Worm (Caenorhabditis elegans) whole organism, late embryonic: ENCODE measurements around the gene Y50D4B.2.
A peak's percentile ranks its signal among the peaks of the same experiment; 100 is the strongest.

Source experiments
- C08G9.2 ChIP-seq: sonication (generic microtip); optimal IDR thresholded peaks from 2 replicates; lab custom pipeline; 2016; ENCODE audit warnings: mild to moderate bottlenecking, missing genetic modification characterization, moderate library complexity, missing compliant biosample characterization
- C38D4.7 ChIP-seq: fragments of 200-800 bp; sonication (Bioruptor generic); optimal IDR thresholded peaks from 2 replicates; lab custom pipeline; 2018; ENCODE audit warnings: mild to moderate bottlenecking, missing genetic modification characterization, moderate library complexity, missing compliant biosample characterization
- K02D7.2 ChIP-seq: sonication (generic microtip); optimal IDR thresholded peaks from 2 replicates; lab custom pipeline; 2017; ENCODE audit warnings: mild to moderate bottlenecking, missing genetic modification characterization, missing compliant biosample characterization
- Y22D7AL.16 ChIP-seq: sonication (generic microtip); optimal IDR thresholded peaks from 2 replicates; lab custom pipeline; 2016; ENCODE audit warnings: missing genetic modification characterization, missing compliant biosample characterization
- ceh-19 ChIP-seq: fragments of 200-800 bp; sonication (Bioruptor generic); optimal IDR thresholded peaks from 2 replicates; lab custom pipeline; 2018; ENCODE audit warnings: mild to moderate bottlenecking, missing genetic modification characterization, missing compliant biosample characterization
- ceh-22 ChIP-seq: sonication (generic microtip); optimal IDR thresholded peaks from 2 replicates; lab custom pipeline; 2017; ENCODE audit warnings: missing biosample characterization, missing genetic modification characterization
- ceh-24 ChIP-seq: sonication (generic microtip); optimal IDR thresholded peaks from 2 replicates; lab custom pipeline; 2016; ENCODE audit warnings: mild to moderate bottlenecking, missing genetic modification characterization, missing compliant biosample characterization
- ceh-30 ChIP-seq: fragments of 150-350 bp; optimal IDR thresholded peaks from 2 replicates; lab custom pipeline; 2014; ENCODE audit warnings: missing biosample characterization, missing genetic modification characterization
- ceh-9 ChIP-seq: sonication (generic microtip); optimal IDR thresholded peaks from 2 replicates; lab custom pipeline; 2016; ENCODE audit warnings: mild to moderate bottlenecking, missing genetic modification characterization, inconsistent platforms, missing compliant biosample characterization
- dmd-4 ChIP-seq: sonication (generic microtip); optimal IDR thresholded peaks from 2 replicates; lab custom pipeline; 2016; ENCODE audit warnings: borderline replicate concordance, missing genetic modification characterization, missing compliant biosample characterization
- dve-1 ChIP-seq: sonication (generic microtip); optimal IDR thresholded peaks from 2 replicates; lab custom pipeline; 2017; ENCODE audit warnings: antibody characterized with exemption, mild to moderate bottlenecking, missing genetic modification characterization, missing compliant biosample characterization
- elt-2 ChIP-seq: sonication (generic microtip); optimal IDR thresholded peaks from 2 replicates; lab custom pipeline; 2016; ENCODE audit warnings: missing genetic modification reagents, missing genetic modification characterization, missing compliant biosample characterization
- elt-4 ChIP-seq: sonication (generic microtip); optimal IDR thresholded peaks from 2 replicates; lab custom pipeline; 2016; ENCODE audit warnings: missing genetic modification characterization, missing compliant biosample characterization
- ets-4 ChIP-seq: sonication (generic microtip); optimal IDR thresholded peaks from 2 replicates; lab custom pipeline; 2016; ENCODE audit warnings: missing genetic modification characterization, missing compliant biosample characterization
- fax-1 ChIP-seq: sonication (generic microtip); optimal IDR thresholded peaks from 2 replicates; lab custom pipeline; 2016; ENCODE audit warnings: missing genotype, missing genetic modification characterization, missing compliant biosample characterization
- fkh-10 ChIP-seq: fragments of 150-350 bp; optimal IDR thresholded peaks from 2 replicates; lab custom pipeline; 2014; ENCODE audit warnings: missing biosample characterization, missing genetic modification reagents, missing genetic modification characterization
- fkh-6 ChIP-seq: sonication (generic microtip); optimal IDR thresholded peaks from 2 replicates; lab custom pipeline; 2016; ENCODE audit warnings: missing genetic modification characterization, missing compliant biosample characterization
- hlh-15 ChIP-seq: sonication (generic microtip); optimal IDR thresholded peaks from 2 replicates; lab custom pipeline; 2016; ENCODE audit warnings: missing genetic modification characterization, missing compliant biosample characterization
- hlh-8 ChIP-seq: sonication (generic microtip); optimal IDR thresholded peaks from 2 replicates; lab custom pipeline; 2016; ENCODE audit warnings: missing genotype, missing genetic modification characterization, missing compliant biosample characterization
- lim-6 ChIP-seq: sonication (generic microtip); optimal IDR thresholded peaks from 2 replicates; lab custom pipeline; 2016; ENCODE audit warnings: missing genetic modification characterization, missing compliant biosample characterization
- lin-11 ChIP-seq: fragments of 200-800 bp; sonication (Bioruptor generic); optimal IDR thresholded peaks from 2 replicates; lab custom pipeline; 2018; ENCODE audit warnings: mild to moderate bottlenecking, missing genetic modification characterization, missing compliant biosample characterization
- madf-2 ChIP-seq: sonication (generic microtip); optimal IDR thresholded peaks from 2 replicates; lab custom pipeline; 2017; ENCODE audit warnings: missing genetic modification characterization, missing compliant biosample characterization
- nfya-1 ChIP-seq: sonication (generic microtip); optimal IDR thresholded peaks from 2 replicates; lab custom pipeline; 2017; ENCODE audit warnings: missing genetic modification characterization, mild to moderate bottlenecking, missing compliant biosample characterization, antibody characterized with exemption, moderate library complexity
- nhr-11 ChIP-seq: fragments of 150-350 bp; optimal IDR thresholded peaks from 2 replicates; lab custom pipeline; 2014; ENCODE audit warnings: missing biosample characterization, missing genetic modification characterization
- npax-4 ChIP-seq: sonication (generic microtip); optimal IDR thresholded peaks from 2 replicates; lab custom pipeline; 2016; ENCODE audit warnings: missing genetic modification characterization, missing compliant biosample characterization
- pag-3 ChIP-seq: sonication (generic microtip); optimal IDR thresholded peaks from 2 replicates; lab custom pipeline; 2016; ENCODE audit warnings: missing compliant biosample characterization, missing genetic modification characterization, borderline replicate concordance
- pat-9 ChIP-seq: fragments of 200-800 bp; sonication (Bioruptor generic); optimal IDR thresholded peaks from 2 replicates; lab custom pipeline; 2018; ENCODE audit warnings: mild to moderate bottlenecking, missing genetic modification characterization, moderate library complexity, missing compliant biosample characterization
- pax-1 ChIP-seq: fragments of 150-350 bp; optimal IDR thresholded peaks from 2 replicates; lab custom pipeline; 2014; ENCODE audit warnings: missing biosample characterization, missing genetic modification characterization
- pha-2 ChIP-seq: sonication (generic microtip); optimal IDR thresholded peaks from 2 replicates; lab custom pipeline; 2017; ENCODE audit warnings: mild to moderate bottlenecking, missing genetic modification characterization, missing compliant biosample characterization
- pqm-1 ChIP-seq: sonication (generic microtip); optimal IDR thresholded peaks from 2 replicates; lab custom pipeline; 2016; ENCODE audit warnings: missing genetic modification characterization, missing compliant biosample characterization
- pros-1 ChIP-seq: fragments of 150-350 bp; optimal IDR thresholded peaks from 2 replicates; lab custom pipeline; 2014; ENCODE audit warnings: missing biosample characterization, missing genetic modification reagents, missing genetic modification characterization
- rnt-1 ChIP-seq: sonication (generic microtip); optimal IDR thresholded peaks from 2 replicates; lab custom pipeline; 2016; ENCODE audit warnings: missing genetic modification characterization, missing compliant biosample characterization
- sox-4 ChIP-seq: sonication (generic microtip); optimal IDR thresholded peaks from 2 replicates; lab custom pipeline; 2017; ENCODE audit warnings: mild to moderate bottlenecking, missing genetic modification characterization, inconsistent platforms, missing compliant biosample characterization
- tbx-2 ChIP-seq: sonication (generic microtip); optimal IDR thresholded peaks from 2 replicates; lab custom pipeline; 2016; ENCODE audit warnings: missing genetic modification characterization, missing compliant biosample characterization
- ttx-3 ChIP-seq: sonication (generic microtip); optimal IDR thresholded peaks from 2 replicates; lab custom pipeline; 2016; ENCODE audit warnings: missing genetic modification reagents, missing genetic modification characterization, missing compliant biosample characterization
- unc-55 ChIP-seq: sonication (generic microtip); optimal IDR thresholded peaks from 2 replicates; lab custom pipeline; 2017; ENCODE audit warnings: missing biosample characterization, missing genetic modification reagents, missing genetic modification characterization
- unc-86 ChIP-seq: sonication (generic microtip); optimal IDR thresholded peaks from 2 replicates; lab custom pipeline; 2016; ENCODE audit warnings: missing genetic modification characterization, missing compliant biosample characterization
- zip-5 ChIP-seq: sonication (generic microtip); optimal IDR thresholded peaks from 2 replicates; lab custom pipeline; 2016; ENCODE audit warnings: missing genetic modification characterization, missing compliant biosample characterization
- ztf-16 ChIP-seq: sonication (generic microtip); optimal IDR thresholded peaks from 2 replicates; lab custom pipeline; 2017; ENCODE audit warnings: missing genetic modification characterization, missing compliant biosample characterization

Gene Y50D4B.2

ce11 chrV:1151324-1151742, 51.0 kb downstream of the Y50D4B.2 start (continued):
- no peak for TF ChIP-seq elt-4 (tag; lab: Kevin White, UChicago)
- no peak for TF ChIP-seq ceh-24 (tag; lab: Kevin White, UChicago)
- peak; percentile 12 for TF ChIP-seq Y22D7AL.16 (tag; lab: Kevin White, UChicago)
- TF ChIP-seq hlh-15: no peak
- peak; percentile 82 for TF ChIP-seq lim-6 (tag; lab: Kevin White, UChicago)
- peak; percentile 64 for TF ChIP-seq pha-2 (tag; lab: Kevin White, UChicago)
- no peak for TF ChIP-seq nhr-11 (tag; lab: Kevin White, UChicago)
- TF ChIP-seq C08G9.2 (tag; lab: Kevin White, UChicago): peak; percentile 59
- peak; percentile 77 for TF ChIP-seq elt-2 (tag; lab: Kevin White, UChicago)
- TF ChIP-seq ceh-9: no peak
- TF ChIP-seq ceh-22 (tag; lab: Kevin White, UChicago): peak; percentile 15
- peak; percentile 99 for TF ChIP-seq rnt-1 (tag; lab: Kevin White, UChicago)
- no peak for TF ChIP-seq npax-4
- TF ChIP-seq madf-2: peak; percentile 29
- TF ChIP-seq pax-1 (tag; lab: Kevin White, UChicago): peak; percentile 1
- TF ChIP-seq pros-1 (tag; lab: Kevin White, UChicago): peak; percentile 94
- peak; percentile 4 for TF ChIP-seq lin-11 (tag; lab: Kevin White, UChicago)
- no peak for TF ChIP-seq fkh-10 (GFP tag; lab: Kevin White, UChicago)
- peak; percentile 99 for TF ChIP-seq tbx-2
- peak; percentile 8 for TF ChIP-seq ztf-16 (tag; lab: Kevin White, UChicago)
- peak; percentile 57 for TF ChIP-seq pat-9 (tag; lab: Kevin White, UChicago)
- peak; percentile 92 for TF ChIP-seq dve-1 (tag; lab: Kevin White, UChicago)
- TF ChIP-seq pag-3: peak; percentile 76
- peak; percentile 92 for TF ChIP-seq unc-55 (GFP tag; lab: Kevin White, UChicago)
- peak; percentile 68 for TF ChIP-seq ceh-19 (GFP tag; lab: Kevin White, UChicago)
- TF ChIP-seq ceh-30 (tag; lab: Kevin White, UChicago): peak; percentile 85
- peak; percentile 96 for TF ChIP-seq unc-86
- TF ChIP-seq zip-5: peak; percentile 17
- peak; percentile 50 for TF ChIP-seq ttx-3 (tag; lab: Kevin White, UChicago)

- TF ChIP-seq ets-4 (tag; lab: Kevin White, UChicago) (no peak), pqm-1 (tag; lab: Kevin White, UChicago) (no peak), dmd-4 (no peak), fkh-6 (no peak), fax-1 (tag; lab: Kevin White, UChicago) (no peak), K02D7.2 (tag; lab: Kevin White, UChicago) (no peak), madf-2 (no peak)
Observed at ce11 chrV:1151830-1152229, 51.5 kb downstream of the Y50D4B.2 start.

- no peak for TF ChIP-seq ets-4 (tag; lab: Kevin White, UChicago)
- TF ChIP-seq dve-1 (tag; lab: Kevin White, UChicago): no peak
- no peak for TF ChIP-seq elt-4 (tag; lab: Kevin White, UChicago)
- TF ChIP-seq pqm-1 (tag; lab: Kevin White, UChicago): no peak
- no peak for TF ChIP-seq C38D4.7
- no peak for TF ChIP-seq Y22D7AL.16 (tag; lab: Kevin White, UChicago)
- no peak for TF ChIP-seq sox-4 (tag; lab: Kevin White, UChicago)
- no peak for TF ChIP-seq rnt-1 (tag; lab: Kevin White, UChicago)
- TF ChIP-seq ceh-24 (tag; lab: Kevin White, UChicago): no peak
- TF ChIP-seq C08G9.2 (tag; lab: Kevin White, UChicago): no peak
- TF ChIP-seq nhr-11 (tag; lab: Kevin White, UChicago): no peak
- TF ChIP-seq dmd-4: no peak
- TF ChIP-seq hlh-8: no peak
- no peak for TF ChIP-seq elt-2 (tag; lab: Kevin White, UChicago)
- no peak for TF ChIP-seq ceh-19 (GFP tag; lab: Kevin White, UChicago)
- no peak for TF ChIP-seq hlh-15
- no peak for TF ChIP-seq nfya-1 (tag; lab: Kevin White, UChicago)
- no peak for TF ChIP-seq K02D7.2 (tag; lab: Kevin White, UChicago)
- no peak for TF ChIP-seq pax-1 (tag; lab: Kevin White, UChicago)
Observed at ce11 chrV:1152736-1153135, 52.4 kb downstream of the Y50D4B.2 start.
